Fruit fly (Drosophila melanogaster): ENCODE data around the gene fz.

The fz gene

dm6 chr3L:14328437-14328836 is 54.3 kb downstream of the fz start:
- peak; percentile 2 for TF ChIP-seq Sox14 (GFP tag; optimal IDR thresholded peaks at IDR 0.05)
- TF ChIP-seq Smox (GFP tag; optimal IDR thresholded peaks at IDR 0.05), result peak; percentile 32
- TF ChIP-seq acj6 (GFP tag; optimal IDR thresholded peaks at IDR 0.05), result peak; percentile 17
- TF ChIP-seq CG4318 (GFP tag; optimal IDR thresholded peaks at IDR 0.05), result no peak
- TF ChIP-seq CG11902 (GFP tag; optimal IDR thresholded peaks at IDR 0.05), result no peak
- no peak for TF ChIP-seq CG6854 (GFP tag; optimal IDR thresholded peaks at IDR 0.05)
- no peak for TF ChIP-seq dac (GFP tag; optimal IDR thresholded peaks at IDR 0.05)
- peak; percentile 21 for TF ChIP-seq pdm3 (GFP tag; optimal IDR thresholded peaks at IDR 0.05)
- peak; percentile 18 for TF ChIP-seq net (GFP tag; optimal IDR thresholded peaks at IDR 0.05)
- TF ChIP-seq Hr4 (GFP tag; optimal IDR thresholded peaks at IDR 0.05), result peak; percentile 20
- peak; percentile 69 for TF ChIP-seq svp (GFP tag)
- TF ChIP-seq CG10669 (GFP tag; optimal IDR thresholded peaks at IDR 0.05), result peak; percentile 12
- no peak for TF ChIP-seq CG8632 (GFP tag; optimal IDR thresholded peaks at IDR 0.05)
- peak; percentile 3 for TF ChIP-seq lz (GFP tag; optimal IDR thresholded peaks at IDR 0.05)
- TF ChIP-seq CG32006 (GFP tag; optimal IDR thresholded peaks at IDR 0.05), result peak; percentile 29
- TF ChIP-seq CG31627 (GFP tag; optimal IDR thresholded peaks at IDR 0.05), result peak; percentile 25
- peak; percentile 37 for TF ChIP-seq OdsH (GFP tag; optimal IDR thresholded peaks at IDR 0.05)
- TF ChIP-seq Met (GFP tag; optimal IDR thresholded peaks at IDR 0.05), result peak; percentile 27
- no peak for TF ChIP-seq CG10631 (GFP tag; optimal IDR thresholded peaks at IDR 0.05)
- no peak for TF ChIP-seq CG8319 (GFP tag; optimal IDR thresholded peaks at IDR 0.05)
- peak; percentile 51 for TF ChIP-seq esn (GFP tag; optimal IDR thresholded peaks at IDR 0.05)
- TF ChIP-seq topi (GFP tag; optimal IDR thresholded peaks at IDR 0.05), result peak; percentile 14
- no peak for TF ChIP-seq CG11294 (GFP tag; IDR thresholded peaks at IDR 0.05)
- no peak for TF ChIP-seq CG16779 (tag; optimal IDR thresholded peaks at IDR 0.05)
- TF ChIP-seq CG34406 (GFP tag; optimal IDR thresholded peaks at IDR 0.05), result peak; percentile 25
- TF ChIP-seq achi (GFP tag; optimal IDR thresholded peaks at IDR 0.05), result peak; percentile 2
- no peak for TF ChIP-seq CG6163 (GFP tag; IDR thresholded peaks at IDR 0.05)
- no peak for TF ChIP-seq CG8119 (GFP tag; IDR thresholded peaks at IDR 0.05)
- TF ChIP-seq Ets21C (GFP tag; optimal IDR thresholded peaks at IDR 0.05), result no peak
- peak; percentile 38 for TF ChIP-seq vri (GFP tag; optimal IDR thresholded peaks at IDR 0.05)
- peak; percentile 9 for TF ChIP-seq Sox102F (GFP tag; optimal IDR thresholded peaks at IDR 0.05)
- TF ChIP-seq Hr39 (GFP tag; optimal IDR thresholded peaks at IDR 0.05), result peak; percentile 34
- no peak for TF ChIP-seq Gug (GFP tag; IDR thresholded peaks at IDR 0.05)
- TF ChIP-seq CG3032 (tag; optimal IDR thresholded peaks at IDR 0.05), result no peak
- no peak for TF ChIP-seq spab (GFP tag; optimal IDR thresholded peaks at IDR 0.05)
- TF ChIP-seq ss (GFP tag; optimal IDR thresholded peaks at IDR 0.05), result no peak
- peak; percentile 79 for TF ChIP-seq Eip78C (GFP tag)
- TF ChIP-seq dsx (GFP tag; optimal IDR thresholded peaks at IDR 0.05; ENCODE audit: poor library complexity, severe bottlenecking), result no peak
- TF ChIP-seq CG3919 (GFP tag; optimal IDR thresholded peaks at IDR 0.05), result peak; percentile 21
- TF ChIP-seq CG6792 (GFP tag; optimal IDR thresholded peaks at IDR 0.05), result peak; percentile 29

dm6 chr3L:14329042-14329441 is 54.9 kb downstream of the fz start, which contains the start of gene CG13482:
Gene CG13482 (plus strand): TSS chr3L:14329346.
- TF ChIP-seq CG11902 (GFP tag; optimal IDR thresholded peaks at IDR 0.05) (no peak), eg (GFP tag; IDR thresholded peaks at IDR 0.05) (no peak), CG3919 (GFP tag; optimal IDR thresholded peaks at IDR 0.05) (no peak), Eip78C (GFP tag) (no peak), pdm3 (GFP tag; optimal IDR thresholded peaks at IDR 0.05) (no peak), CG6163 (GFP tag; IDR thresholded peaks at IDR 0.05) (no peak), OdsH (GFP tag; optimal IDR thresholded peaks at IDR 0.05) (no peak), Sox102F (GFP tag; optimal IDR thresholded peaks at IDR 0.05) (no peak), Hr4 (GFP tag; optimal IDR thresholded peaks at IDR 0.05) (no peak), CG6276 (GFP tag; optimal IDR thresholded peaks at IDR 0.05) (no peak), CG8632 (GFP tag; optimal IDR thresholded peaks at IDR 0.05) (no peak), CG8119 (GFP tag; IDR thresholded peaks at IDR 0.05) (no peak), Sox14 (GFP tag; optimal IDR thresholded peaks at IDR 0.05) (no peak), CG31627 (GFP tag; optimal IDR thresholded peaks at IDR 0.05) (no peak), esn (GFP tag; optimal IDR thresholded peaks at IDR 0.05) (no peak), CG11762 (GFP tag; optimal IDR thresholded peaks at IDR 0.05; ENCODE audit: insufficient read depth) (no peak), Blimp-1 (GFP tag; optimal IDR thresholded peaks at IDR 0.05) (no peak), spab (GFP tag; optimal IDR thresholded peaks at IDR 0.05) (no peak), CG8319 (GFP tag; optimal IDR thresholded peaks at IDR 0.05) (no peak)

All from whole organism, prepupa.